Fruit fly (Drosophila melanogaster) Kc167 (cell line): ENCODE results near the gene Strip.

Source experiments
- Myc ChIP-seq: fragments of >200 bp; optimal IDR thresholded peaks from 2 replicates; lab custom pipeline; 2017; ENCODE audit warnings: missing external identifiers
- Sin3A ChIP-seq: fragments of >200 bp; optimal IDR thresholded peaks from 2 replicates; lab custom pipeline; 2018; ENCODE audit warnings: missing external identifiers
- h ChIP-seq: fragments of >200 bp; optimal IDR thresholded peaks from 3 replicates; lab custom pipeline; 2018; ENCODE audit warnings: missing external identifiers
- insv ChIP-seq: fragments of >200 bp; optimal IDR thresholded peaks from 3 replicates; lab custom pipeline; 2018; ENCODE audit warnings: missing external identifiers
- psq ChIP-seq: fragments of >200 bp; optimal IDR thresholded peaks from 2 replicates; lab custom pipeline; 2017; ENCODE audit warnings: missing external identifiers
- ttk ChIP-seq: sonication (Bioruptor generic); optimal IDR thresholded peaks from 2 replicates; lab custom pipeline; 2017; ENCODE audit warnings: missing external identifiers

Strip gene

dm6 chr3L:3348956-3349824 lies 20.5 kb upstream of the Strip start:
- TF ChIP-seq ttk (lab: Kevin White, UChicago), result no peak

- TF ChIP-seq Myc (lab: Kevin White, UChicago) (no peak), insv (no peak), h (lab: Kevin White, UChicago) (no peak), ttk (lab: Kevin White, UChicago) (no peak), psq (no peak), Sin3A (lab: Kevin White, UChicago) (no peak)
Observed at dm6 chr3L:3346294-3346693, 17.6 kb upstream of the Strip start.

- TF ChIP-seq h (lab: Kevin White, UChicago) (no peak), psq (no peak), insv (no peak)
Observed at dm6 chr3L:3344528-3344927, 15.9 kb upstream of the Strip start.

- TF ChIP-seq ttk (lab: Kevin White, UChicago), result no peak
- no peak for TF ChIP-seq Myc (lab: Kevin White, UChicago)
- TF ChIP-seq Sin3A (lab: Kevin White, UChicago), result no peak
- no peak for TF ChIP-seq psq
- no peak for TF ChIP-seq insv
- no peak for TF ChIP-seq h (lab: Kevin White, UChicago)
Observed at dm6 chr3L:3343260-3343659, 14.6 kb upstream of the Strip start.

- TF ChIP-seq Myc (lab: Kevin White, UChicago) (no peak), h (lab: Kevin White, UChicago) (no peak), insv (no peak), Sin3A (lab: Kevin White, UChicago) (no peak), psq (no peak), ttk (lab: Kevin White, UChicago) (no peak)
Observed at dm6 chr3L:3342307-3342940, 13.8 kb upstream of the Strip start.

dm6 chr3L:3339695-3340226 lies 11.1 kb upstream of the Strip start:
- TF ChIP-seq insv, result no peak
- TF ChIP-seq psq, result no peak
- no peak for TF ChIP-seq Sin3A (lab: Kevin White, UChicago)
- no peak for TF ChIP-seq Myc (lab: Kevin White, UChicago)
- TF ChIP-seq ttk (lab: Kevin White, UChicago), result no peak

dm6 chr3L:3338882-3339590 lies 10.4 kb upstream of the Strip start:
- no peak for TF ChIP-seq ttk (lab: Kevin White, UChicago)
- no peak for TF ChIP-seq psq
- TF ChIP-seq insv, result no peak
- no peak for TF ChIP-seq Sin3A (lab: Kevin White, UChicago)
- TF ChIP-seq h (lab: Kevin White, UChicago), result no peak
- no peak for TF ChIP-seq Myc (lab: Kevin White, UChicago)

- TF ChIP-seq psq, result no peak
- TF ChIP-seq h (lab: Kevin White, UChicago), result no peak
- TF ChIP-seq Sin3A (lab: Kevin White, UChicago), result no peak
- no peak for TF ChIP-seq Myc (lab: Kevin White, UChicago)
- TF ChIP-seq insv, result no peak
- no peak for TF ChIP-seq ttk (lab: Kevin White, UChicago)
Observed at dm6 chr3L:3338028-3338855, 9.6 kb upstream of the Strip start.

dm6 chr3L:3337345-3337928 lies 8.8 kb upstream of the Strip start:
- TF ChIP-seq ttk (lab: Kevin White, UChicago), result no peak
- TF ChIP-seq Sin3A (lab: Kevin White, UChicago), result no peak
- no peak for TF ChIP-seq insv

dm6 chr3L:3336368-3337164 lies 7.9 kb upstream of the Strip start, which contains the start of the genes Drsl6 and kst:
Drsl6 (minus strand) TSS chr3L:3336418.
kst (plus strand) TSS chr3L:3336860.
- TF ChIP-seq insv (no peak), h (lab: Kevin White, UChicago) (no peak), Myc (lab: Kevin White, UChicago) (no peak), Sin3A (lab: Kevin White, UChicago) (no peak), ttk (lab: Kevin White, UChicago) (no peak), psq (no peak)
